Fruit fly (Drosophila melanogaster): Measurements from ENCODE around the gene CG16756.
A peak's percentile ranks its signal among the peaks of the same experiment; 100 is the strongest.

Gene CG16756

DNA sequence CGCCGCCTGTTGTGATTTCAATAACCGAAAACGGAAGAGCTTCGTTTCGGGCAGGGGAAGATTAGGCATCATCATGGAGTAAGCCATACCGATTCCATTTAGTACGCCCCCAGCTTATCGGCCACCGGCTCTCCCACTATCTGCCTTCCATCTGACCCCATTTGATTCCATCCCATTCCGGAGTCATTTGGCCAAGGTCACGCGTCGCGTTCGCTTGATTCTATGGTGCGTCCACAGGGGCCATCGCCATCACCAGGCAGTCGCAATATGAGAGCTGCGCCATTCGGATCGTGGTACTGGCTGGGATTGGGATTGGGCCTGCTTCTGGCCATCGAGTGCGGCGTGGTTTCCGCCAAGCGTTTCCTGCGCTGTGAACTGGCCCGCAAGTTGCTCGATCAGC lies at the start of gene CG16756:
Gene CG16756, plus strand, starts transcription at position 257 of the 400 bp plus-strand sequence.
- TF ChIP-seq Mnt (GFP tag; optimal IDR thresholded peaks at IDR 0.05) (peak; percentile 12), bab1 (GFP tag; optimal IDR thresholded peaks at IDR 0.05) (no peak)

- TF ChIP-seq ovo (GFP tag; optimal IDR thresholded peaks at IDR 0.05) (no peak), CG7045 (GFP tag; optimal IDR thresholded peaks at IDR 0.05) (no peak), toe (GFP tag; optimal IDR thresholded peaks at IDR 0.05) (no peak), Clk (GFP tag; optimal IDR thresholded peaks at IDR 0.05) (no peak), bab1 (GFP tag; optimal IDR thresholded peaks at IDR 0.05) (no peak), pad (GFP tag; optimal IDR thresholded peaks at IDR 0.05) (no peak), cic (GFP tag; optimal IDR thresholded peaks at IDR 0.05) (no peak), CG14711 (tag; optimal IDR thresholded peaks at IDR 0.05) (no peak), CG11617 (GFP tag; optimal IDR thresholded peaks at IDR 0.05) (no peak), tj (GFP tag; optimal IDR thresholded peaks at IDR 0.05) (no peak), CG12768 (GFP tag; optimal IDR thresholded peaks at IDR 0.05) (no peak), cnc (optimal IDR thresholded peaks at IDR 0.05) (no peak), Hr96 (GFP tag; optimal IDR thresholded peaks at IDR 0.05) (no peak), CG5204 (GFP tag; optimal IDR thresholded peaks at IDR 0.05) (no peak)
Observed at dm6 chrX:5382539-5382938, 44.8 kb upstream of the CG16756 start.

- TF ChIP-seq CG12768 (GFP tag; optimal IDR thresholded peaks at IDR 0.05) (no peak), CG7045 (GFP tag; optimal IDR thresholded peaks at IDR 0.05) (no peak), CG7101 (tag; optimal IDR thresholded peaks at IDR 0.05) (no peak), CG14711 (tag; optimal IDR thresholded peaks at IDR 0.05) (no peak), bab1 (GFP tag; optimal IDR thresholded peaks at IDR 0.05) (no peak), ovo (GFP tag; optimal IDR thresholded peaks at IDR 0.05) (no peak), CG5204 (GFP tag; optimal IDR thresholded peaks at IDR 0.05) (no peak), CG33017 (tag; optimal IDR thresholded peaks at IDR 0.05) (no peak), kay (GFP tag; ENCODE audit: borderline replicate concordance) (no peak), pad (GFP tag; optimal IDR thresholded peaks at IDR 0.05) (no peak), CG11617 (GFP tag; optimal IDR thresholded peaks at IDR 0.05) (no peak), Crg-1 (GFP tag; optimal IDR thresholded peaks at IDR 0.05) (no peak), Clk (GFP tag; optimal IDR thresholded peaks at IDR 0.05) (no peak), Mnt (GFP tag; optimal IDR thresholded peaks at IDR 0.05) (no peak), toe (GFP tag; optimal IDR thresholded peaks at IDR 0.05) (no peak)
Observed at dm6 chrX:5408869-5409268, 18.4 kb upstream of the CG16756 start.

DNA sequence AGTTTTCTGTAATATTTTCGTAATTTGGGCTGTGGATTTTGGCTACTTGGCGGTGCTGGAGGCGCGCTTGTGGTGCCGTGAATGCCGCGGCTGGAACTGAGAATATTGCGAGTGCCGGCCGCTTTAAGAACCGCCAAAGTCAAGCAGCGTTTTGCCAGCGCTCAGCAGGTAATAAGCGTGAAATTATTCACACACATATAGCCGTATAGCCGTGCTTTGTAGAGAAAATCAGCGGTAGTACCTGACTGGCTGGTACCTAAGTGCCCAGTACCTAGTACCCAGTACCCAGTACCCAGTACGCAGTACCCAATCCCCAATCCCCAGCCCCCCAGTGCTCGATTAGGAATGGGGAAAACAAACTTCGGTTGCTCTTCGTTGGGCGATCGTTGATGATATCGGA lies 16.6 kb upstream of the CG16756 start, which contains the start of gene NAAT1:
Gene NAAT1, minus strand, starts transcription at position 101 of the 400 bp plus-strand sequence.
- no peak for TF ChIP-seq kay (GFP tag; ENCODE audit: borderline replicate concordance)

dm6 chrX:5417836-5418554 lies 9.3 kb upstream of the CG16756 start:
- TF ChIP-seq CG1620 (GFP tag; optimal IDR thresholded peaks at IDR 0.05): no peak
- TF ChIP-seq Crg-1 (GFP tag; optimal IDR thresholded peaks at IDR 0.05): no peak
- peak; percentile 83 for TF ChIP-seq ovo (GFP tag; optimal IDR thresholded peaks at IDR 0.05)
- TF ChIP-seq Mnt (GFP tag; optimal IDR thresholded peaks at IDR 0.05): peak; percentile 83
- TF ChIP-seq CG14711 (tag; optimal IDR thresholded peaks at IDR 0.05): no peak
- TF ChIP-seq kay (GFP tag; ENCODE audit: borderline replicate concordance): peak; percentile 80
- TF ChIP-seq pad (GFP tag; optimal IDR thresholded peaks at IDR 0.05): peak; percentile 6
- no peak for TF ChIP-seq cic (GFP tag; optimal IDR thresholded peaks at IDR 0.05)
- TF ChIP-seq cnc (optimal IDR thresholded peaks at IDR 0.05): peak in 1 of 2 experiments; percentile 25
- TF ChIP-seq tj (GFP tag; optimal IDR thresholded peaks at IDR 0.05): peak; percentile 41
- TF ChIP-seq CG7045 (GFP tag; optimal IDR thresholded peaks at IDR 0.05): no peak

- no peak for TF ChIP-seq CG1620 (GFP tag; optimal IDR thresholded peaks at IDR 0.05)
- no peak for TF ChIP-seq CG33017 (tag; optimal IDR thresholded peaks at IDR 0.05)
- TF ChIP-seq cic (GFP tag; optimal IDR thresholded peaks at IDR 0.05): no peak
- TF ChIP-seq ovo (GFP tag; optimal IDR thresholded peaks at IDR 0.05): no peak
- peak; percentile 81 to 83 for TF ChIP-seq cnc (optimal IDR thresholded peaks at IDR 0.05)
- TF ChIP-seq kay (GFP tag; ENCODE audit: borderline replicate concordance): peak; percentile 59
- no peak for TF ChIP-seq Mnt (GFP tag; optimal IDR thresholded peaks at IDR 0.05)
- TF ChIP-seq Clk (GFP tag; optimal IDR thresholded peaks at IDR 0.05): no peak
- TF ChIP-seq tj (GFP tag; optimal IDR thresholded peaks at IDR 0.05): no peak
- TF ChIP-seq CG7101 (tag; optimal IDR thresholded peaks at IDR 0.05): no peak
- TF ChIP-seq bab1 (GFP tag; optimal IDR thresholded peaks at IDR 0.05): no peak
Observed at dm6 chrX:5418555-5419044, 8.7 kb upstream of the CG16756 start.
